Worm (Caenorhabditis elegans): Measurements from ENCODE around the gene hrg-7.

ce11 chrV:12768946-12769345 is 27.1 kb downstream of the hrg-7 start, which contains the start of gene srt-43:
- no peak for TF ChIP-seq klf-2 (GFP tag; conservative IDR thresholded peaks at IDR 0.05)
- no peak for TF ChIP-seq cog-1 (tag; optimal IDR thresholded peaks at IDR 0.05)
- no peak for TF ChIP-seq tab-1 (GFP tag; IDR thresholded peaks at IDR 0.05)
- TF ChIP-seq ztf-23 (GFP tag; IDR thresholded peaks at IDR 0.05): no peak
- TF ChIP-seq flt-1 (GFP tag; IDR thresholded peaks at IDR 0.05): no peak

All from whole organism, midembryonic.